Worm (Caenorhabditis elegans): ENCODE measurements around the gene pycr-4.

Gene pycr-4

ce11 chrIV:7433858-7434257 is 43.2 kb downstream of the pycr-4 start, which contains the start of gene B0496.11:
Gene B0496.11 (minus strand): TSS chrIV:7433958.
- no peak for TF ChIP-seq nhr-23 (tag; optimal IDR thresholded peaks at IDR 0.05)
- no peak for TF ChIP-seq nhr-76 (tag; optimal IDR thresholded peaks at IDR 0.05)
- TF ChIP-seq ztf-4 (tag; optimal IDR thresholded peaks at IDR 0.05) = no peak
- no peak for TF ChIP-seq nhr-12 (tag; optimal IDR thresholded peaks at IDR 0.05)
- TF ChIP-seq elt-2 (tag; optimal IDR thresholded peaks at IDR 0.05) = no peak

DNA sequence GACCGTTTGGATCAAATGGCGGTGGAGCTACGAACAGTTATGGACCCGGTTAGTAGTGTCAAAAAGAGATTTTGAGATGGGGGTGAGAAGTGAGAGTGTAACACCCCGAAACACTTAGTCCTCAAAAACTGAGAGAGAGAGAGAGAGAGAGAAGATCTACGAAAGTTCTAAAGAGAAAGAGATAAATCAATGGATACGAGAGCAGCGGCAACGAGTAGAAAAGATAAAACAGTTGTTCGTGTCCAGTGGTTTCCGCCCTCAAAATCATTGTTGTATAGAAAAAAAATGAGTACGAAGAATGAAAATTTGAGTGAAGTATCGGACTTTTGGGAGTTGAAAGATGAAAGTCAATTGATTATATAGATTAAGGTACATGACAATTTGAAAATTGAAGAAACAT is 48.1 kb downstream of the pycr-4 start:
- TF ChIP-seq egl-27 (tag; optimal IDR thresholded peaks at IDR 0.05) (no peak), fkh-2 (tag; optimal IDR thresholded peaks at IDR 0.05) (no peak), nhr-67 (tag; optimal IDR thresholded peaks at IDR 0.05) (no peak), nhr-77 (tag; optimal IDR thresholded peaks at IDR 0.05) (no peak), hmg-11 (tag; optimal IDR thresholded peaks at IDR 0.05) (no peak), pha-4 (tag; optimal IDR thresholded peaks at IDR 0.05) (no peak)

- TF ChIP-seq daf-12 (tag; optimal IDR thresholded peaks at IDR 0.05) = no peak
- no peak for TF ChIP-seq pha-4 (tag; optimal IDR thresholded peaks at IDR 0.05)
Observed at ce11 chrIV:7428347-7428746, 48.8 kb downstream of the pycr-4 start.

Measured in whole organism, L3 larva.